Worm (Caenorhabditis elegans) whole organism, late embryonic: ENCODE measurements around the gene C40H1.9.

Experiments used
- elt-4 ChIP-seq: sonication (generic microtip); optimal IDR thresholded peaks from 2 replicates; lab custom pipeline; 2016; ENCODE audit warnings: missing genetic modification characterization, missing compliant biosample characterization
- pha-2 ChIP-seq: sonication (generic microtip); optimal IDR thresholded peaks from 2 replicates; lab custom pipeline; 2017; ENCODE audit warnings: mild to moderate bottlenecking, missing genetic modification characterization, missing compliant biosample characterization

DNA sequence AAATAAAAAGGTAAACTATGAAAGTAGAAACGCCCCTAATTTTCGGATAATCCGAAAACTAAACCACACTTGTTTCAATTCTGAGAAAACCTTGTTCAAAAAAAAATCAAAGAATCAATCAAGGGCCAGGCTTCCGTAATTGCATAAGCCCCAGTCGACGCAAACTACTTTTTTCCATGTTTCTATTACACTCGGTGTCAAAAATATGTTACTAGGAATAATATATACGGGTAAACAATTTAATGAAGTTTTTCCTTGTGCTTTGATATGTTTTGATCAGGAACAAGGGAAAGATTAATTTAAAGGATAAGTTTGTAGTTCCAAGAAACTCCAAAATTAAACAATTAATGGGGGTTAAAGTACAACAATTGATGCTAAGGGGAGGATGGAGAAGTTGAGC lies 9.9 kb upstream of the C40H1.9 start:
- TF ChIP-seq pha-2 (tag; lab: Kevin White, UChicago) (no peak), elt-4 (tag; lab: Kevin White, UChicago) (no peak)
